Worm (Caenorhabditis elegans) whole organism, L4 larva: ENCODE data around the gene hil-3.

Source experiments
- F37D6.2 ChIP-seq: sonication (generic microtip); optimal IDR thresholded peaks from 2 replicates; lab custom pipeline; 2016; ENCODE audit warnings: mild to moderate bottlenecking, missing genetic modification characterization, missing compliant biosample characterization
- R02D3.7 ChIP-seq: fragments of 150-350 bp; sonication (generic microtip); optimal IDR thresholded peaks from 3 replicates; lab custom pipeline; 2014; ENCODE audit warnings: missing biosample characterization, missing genetic modification characterization
- T26A8.4 ChIP-seq: fragments of 200-800 bp; sonication (Bioruptor generic); IDR thresholded peaks from 2 replicates; pipeline ENCODE4 v1.3.6; 2022; ENCODE audit warnings: missing genetic modification characterization, missing compliant biosample characterization
- Y75B8A.6 ChIP-seq: fragments of 200-800 bp; sonication (Bioruptor generic); IDR thresholded peaks from 2 replicates; pipeline ENCODE4 v1.3.6; 2022; ENCODE audit warnings: missing genetic modification reagents, missing genetic modification characterization, missing compliant biosample characterization
- ZK337.2 ChIP-seq: fragments of 200-800 bp; sonication (Bioruptor generic); IDR thresholded peaks from 2 replicates; pipeline ENCODE4 v1.3.6; 2022; ENCODE audit warnings: missing genetic modification reagents, missing genetic modification characterization, missing compliant biosample characterization
- aha-1 ChIP-seq: fragments of 150-350 bp; peaks from one replicate; lab custom pipeline; 2014; ENCODE audit warnings: missing biosample characterization, missing genetic modification characterization
- aly-2 ChIP-seq: sonication (generic microtip); optimal IDR thresholded peaks from 2 replicates; lab custom pipeline; 2018; ENCODE audit warnings: missing biosample characterization, missing genetic modification characterization
- attf-4 ChIP-seq: sonication (generic microtip); optimal IDR thresholded peaks from 3 replicates; lab custom pipeline; 2017; ENCODE audit warnings: missing biosample characterization, missing genetic modification characterization
- ceh-62 ChIP-seq: sonication (generic microtip); optimal IDR thresholded peaks from 2 replicates; lab custom pipeline; 2017; ENCODE audit warnings: missing biosample characterization, missing genetic modification characterization
- ces-1 ChIP-seq: fragments of 150-350 bp; sonication (generic microtip); optimal IDR thresholded peaks from 4 replicates; lab custom pipeline; 2014; ENCODE audit warnings: missing biosample characterization, missing genetic modification reagents, missing genetic modification characterization
- ctbp-1 ChIP-seq: fragments of 200-800 bp; sonication (Bioruptor generic); IDR thresholded peaks from 2 replicates; pipeline ENCODE4 v1.3.6; 2022; ENCODE audit warnings: missing genetic modification reagents, missing genetic modification characterization, missing compliant biosample characterization
- duxl-1 ChIP-seq: sonication (generic microtip); optimal IDR thresholded peaks from 2 replicates; lab custom pipeline; 2016; ENCODE audit warnings: mild to moderate bottlenecking, missing genetic modification characterization, moderate library complexity, missing compliant biosample characterization; ENCODE audit not compliant: poor library complexity
- egl-27 ChIP-seq: sonication (generic microtip); optimal IDR thresholded peaks from 3 replicates; lab custom pipeline; 2017; ENCODE audit warnings: missing biosample characterization, missing genetic modification reagents, missing genetic modification characterization
- fkh-10 ChIP-seq: fragments of 150-350 bp; optimal IDR thresholded peaks from 2 replicates; lab custom pipeline; 2014; ENCODE audit warnings: missing biosample characterization, missing genetic modification reagents, missing genetic modification characterization
- hif-1 ChIP-seq, 2 experiments: sonication (generic microtip); optimal IDR thresholded peaks; 2 replicates each; lab custom pipeline; 2016 to 2017; ENCODE audit warnings: missing compliant biosample characterization in 2 of 2, missing genetic modification characterization in 2 of 2, missing genetic modification reagents in 2 of 2, missing genotype in 2 of 2, mild to moderate bottlenecking in 1 of 2
- hlh-11 ChIP-seq: fragments of 200-800 bp; sonication (Bioruptor generic); optimal IDR thresholded peaks from 2 replicates; lab custom pipeline; 2018; ENCODE audit warnings: mild to moderate bottlenecking, missing genetic modification characterization, missing compliant biosample characterization
- hlh-30 ChIP-seq: sonication (generic microtip); optimal IDR thresholded peaks from 2 replicates; lab custom pipeline; 2017; ENCODE audit warnings: antibody characterized with exemption, mild to moderate bottlenecking, missing genetic modification characterization, missing compliant biosample characterization; ENCODE audit not compliant: insufficient read depth
- hmg-1.1 ChIP-seq: fragments of 200-800 bp; sonication (Bioruptor generic); IDR thresholded peaks from 2 replicates; pipeline ENCODE4 v1.3.6; 2022; ENCODE audit warnings: missing genetic modification reagents, missing genetic modification characterization, missing compliant biosample characterization
- lin-1 ChIP-seq: fragments of 200-800 bp; sonication (Bioruptor generic); IDR thresholded peaks from 2 replicates; pipeline ENCODE4 v1.3.6; 2022; ENCODE audit warnings: missing genetic modification reagents, missing genetic modification characterization, missing compliant biosample characterization
- lin-38 ChIP-seq: fragments of 200-800 bp; sonication (Bioruptor generic); IDR thresholded peaks from 2 replicates; pipeline ENCODE4 v1.3.6; 2022; ENCODE audit warnings: missing genetic modification reagents, missing genetic modification characterization, missing compliant biosample characterization
- lin-39 ChIP-seq: fragments of 150-350 bp; optimal IDR thresholded peaks from 2 replicates; lab custom pipeline; 2014; ENCODE audit warnings: missing biosample characterization, missing genetic modification reagents, missing genetic modification characterization
- lsy-2 ChIP-seq, 2 experiments: fragments of 150-350 bp in 1 of 2; sonication (generic microtip) in 1 of 2; optimal IDR thresholded peaks; 2 replicates each; lab custom pipeline; 2014 to 2017; ENCODE audit warnings: missing biosample characterization in 2 of 2, missing genetic modification characterization in 2 of 2
- madf-9 ChIP-seq: fragments of 200-800 bp; sonication (Bioruptor generic); conservative IDR thresholded peaks from 2 replicates; pipeline ENCODE4 v1.3.6; 2022; ENCODE audit warnings: missing genetic modification reagents, missing genetic modification characterization, missing compliant biosample characterization
- mdl-1 ChIP-seq, 2 experiments: fragments of 150-350 bp in 1 of 2; sonication (generic microtip) in 1 of 2; optimal IDR thresholded peaks; 2 replicates each; lab custom pipeline; 2014 to 2017; ENCODE audit warnings: missing biosample characterization in 2 of 2, missing genetic modification characterization in 2 of 2
- mep-1 ChIP-seq: fragments of 150-350 bp; sonication (generic microtip); optimal IDR thresholded peaks from 3 replicates; lab custom pipeline; 2014; ENCODE audit warnings: missing biosample characterization, missing genetic modification characterization
- mes-2 ChIP-seq: sonication (generic microtip); optimal IDR thresholded peaks from 2 replicates; lab custom pipeline; 2016; ENCODE audit warnings: missing genotype, mild to moderate bottlenecking, missing genetic modification characterization, missing compliant biosample characterization; ENCODE audit not compliant: poor library complexity, severe bottlenecking
- mxl-2 ChIP-seq: fragments of 200-800 bp; sonication (Bioruptor generic); conservative IDR thresholded peaks from 2 replicates; pipeline ENCODE4 v1.3.6; 2022; ENCODE audit warnings: missing genetic modification reagents, missing genetic modification characterization, missing compliant biosample characterization
- nhr-102 ChIP-seq: sonication (generic microtip); optimal IDR thresholded peaks from 2 replicates; lab custom pipeline; 2016; ENCODE audit warnings: mild to moderate bottlenecking, missing genetic modification characterization, moderate library complexity, missing compliant biosample characterization
- nhr-11 ChIP-seq: fragments of 150-350 bp; optimal IDR thresholded peaks from 2 replicates; lab custom pipeline; 2014; ENCODE audit warnings: missing biosample characterization, missing genetic modification characterization
- nhr-111 ChIP-seq: fragments of 200-800 bp; sonication (Bioruptor generic); optimal IDR thresholded peaks from 2 replicates; lab custom pipeline; 2018; ENCODE audit warnings: mild to moderate bottlenecking, missing genetic modification characterization, missing compliant biosample characterization
- pha-4 ChIP-seq, 2 experiments: fragments of 150-350 bp in 1 of 2; fragments of 200-800 bp in 1 of 2; sonication (Bioruptor generic) in 1 of 2; IDR thresholded peaks in 1 of 2; optimal IDR thresholded peaks in 1 of 2; 2 replicates each; pipeline versions ENCODE4 v1.3.6 to Lab custom; 2014 to 2022; ENCODE audit warnings: missing genetic modification characterization in 2 of 2, missing genetic modification reagents in 2 of 2, missing biosample characterization in 1 of 2, missing compliant biosample characterization in 1 of 2
- rbr-2 ChIP-seq: sonication (generic microtip); optimal IDR thresholded peaks from 2 replicates; lab custom pipeline; 2016; ENCODE audit warnings: missing genotype, missing genetic modification characterization, missing compliant biosample characterization
- snpc-1.2 ChIP-seq: fragments of 200-800 bp; sonication (Bioruptor generic); IDR thresholded peaks from 2 replicates; pipeline ENCODE4 v1.3.6; 2022; ENCODE audit warnings: missing genetic modification reagents, missing genetic modification characterization, missing compliant biosample characterization
- tag-97 ChIP-seq: fragments of 200-800 bp; sonication (Bioruptor generic); IDR thresholded peaks from 2 replicates; pipeline ENCODE4 v1.3.6; 2022; ENCODE audit warnings: missing genetic modification characterization, missing compliant biosample characterization
- unc-62 ChIP-seq, 3 experiments: fragments of 150-350 bp in 1 of 3; sonication (generic microtip); optimal IDR thresholded peaks in 2 of 3; peaks in 1 of 3; 1 replicate in 1 of 3; 2 replicates in 2 of 3; lab custom pipeline; 2014 to 2017; ENCODE audit warnings: missing biosample characterization in 3 of 3, missing genetic modification characterization in 3 of 3, missing genetic modification reagents in 3 of 3, missing genotype in 1 of 3
- zag-1 ChIP-seq: fragments of 150-350 bp; optimal IDR thresholded peaks from 2 replicates; lab custom pipeline; 2014; ENCODE audit warnings: missing biosample characterization, missing genetic modification characterization
- zip-11 ChIP-seq: fragments of 200-800 bp; sonication (Bioruptor generic); IDR thresholded peaks from 2 replicates; pipeline ENCODE4 v1.3.6; 2022; ENCODE audit warnings: missing genetic modification characterization, missing compliant biosample characterization
- zip-2 ChIP-seq: fragments of 150-350 bp; optimal IDR thresholded peaks from 2 replicates; lab custom pipeline; 2014; ENCODE audit warnings: missing biosample characterization, missing genetic modification characterization

The hil-3 gene

DNA sequence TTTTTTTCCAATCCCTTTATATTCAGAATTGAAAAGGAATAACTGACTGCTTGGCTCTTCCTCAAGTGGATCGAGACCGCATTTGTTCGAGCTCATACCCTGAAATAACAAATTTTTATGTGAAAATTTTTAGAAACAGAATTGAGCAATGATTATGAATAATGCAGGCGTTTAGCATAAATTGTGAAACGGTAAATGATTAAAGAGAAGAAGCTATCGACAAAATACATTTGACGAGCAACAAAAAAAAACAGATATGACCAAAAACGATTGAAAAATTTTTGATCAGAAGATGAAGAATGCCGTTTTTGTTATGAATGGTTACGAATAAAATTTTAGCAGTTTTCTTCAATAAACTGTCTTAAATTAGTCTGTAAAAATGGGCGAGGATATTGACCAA lies 44.7 kb downstream of the hil-3 start, which contains the start of gene C17H11.6:
Gene C17H11.6 (minus strand): TSS at position 101 of the 400 bp plus-strand sequence.
- no peak for TF ChIP-seq aly-2
- no peak for TF ChIP-seq mxl-2 (GFP tag; lab: Robert Waterston, UW)
- TF ChIP-seq hlh-30: no peak
- no peak for TF ChIP-seq pha-4 (GFP tag; IDR thresholded peaks at IDR 0.05; lab: Robert Waterston, UW)
- TF ChIP-seq pha-4 (tag; optimal IDR thresholded peaks at IDR 0.05; lab: Kevin White, UChicago): no peak
- no peak for TF ChIP-seq lin-38 (GFP tag; lab: Robert Waterston, UW)
- TF ChIP-seq zip-11 (GFP tag; lab: Robert Waterston, UW): no peak
- no peak for TF ChIP-seq mep-1 (tag; lab: Kevin White, UChicago)
- TF ChIP-seq ZK337.2: no peak
- no peak for TF ChIP-seq nhr-102 (tag; lab: Kevin White, UChicago)
- TF ChIP-seq zag-1: no peak
- TF ChIP-seq hif-1 (tag; optimal IDR thresholded peaks at IDR 0.05; lab: Kevin White, UChicago): no peak
- TF ChIP-seq R02D3.7 (tag; lab: Kevin White, UChicago): no peak
- no peak for TF ChIP-seq duxl-1 (tag; lab: Kevin White, UChicago)
- no peak for TF ChIP-seq zip-2 (tag; lab: Kevin White, UChicago)

DNA sequence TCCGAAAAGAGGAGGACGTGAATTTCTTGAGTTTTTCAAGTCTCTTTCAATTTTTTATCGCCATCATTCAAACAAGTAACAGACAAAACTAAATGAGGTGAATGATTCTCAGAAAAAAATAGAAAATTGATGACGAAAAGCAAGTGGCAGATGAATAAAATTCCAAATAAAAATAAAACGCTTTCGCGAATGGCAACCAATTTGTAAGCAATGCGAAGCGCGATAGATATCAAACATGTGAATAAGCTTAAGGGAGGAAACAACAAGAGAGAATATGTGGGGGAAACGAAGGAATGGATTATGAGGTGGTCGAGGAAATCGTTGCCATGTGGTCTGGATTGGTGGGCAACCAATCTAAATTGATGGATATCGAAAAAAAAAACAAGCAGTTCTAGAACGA lies 45.5 kb downstream of the hil-3 start:
- no peak for TF ChIP-seq tag-97 (GFP tag; lab: Robert Waterston, UW)
- TF ChIP-seq madf-9 (GFP tag; lab: Robert Waterston, UW): no peak
- TF ChIP-seq ceh-62: no peak
- TF ChIP-seq lin-39 (tag; lab: Kevin White, UChicago): no peak
- TF ChIP-seq unc-62 (GFP tag; optimal IDR thresholded peaks at IDR 0.05 in 1 of 2; lab: Kevin White, UChicago): no peak
- no peak for TF ChIP-seq unc-62 (tag; optimal IDR thresholded peaks at IDR 0.05; lab: Kevin White, UChicago)
- no peak for TF ChIP-seq nhr-111 (GFP tag; lab: Kevin White, UChicago)
- no peak for TF ChIP-seq T26A8.4 (GFP tag; lab: Robert Waterston, UW)
- TF ChIP-seq attf-4 (tag; lab: Kevin White, UChicago): no peak
- TF ChIP-seq hmg-1.1 (GFP tag; lab: Robert Waterston, UW): no peak

DNA sequence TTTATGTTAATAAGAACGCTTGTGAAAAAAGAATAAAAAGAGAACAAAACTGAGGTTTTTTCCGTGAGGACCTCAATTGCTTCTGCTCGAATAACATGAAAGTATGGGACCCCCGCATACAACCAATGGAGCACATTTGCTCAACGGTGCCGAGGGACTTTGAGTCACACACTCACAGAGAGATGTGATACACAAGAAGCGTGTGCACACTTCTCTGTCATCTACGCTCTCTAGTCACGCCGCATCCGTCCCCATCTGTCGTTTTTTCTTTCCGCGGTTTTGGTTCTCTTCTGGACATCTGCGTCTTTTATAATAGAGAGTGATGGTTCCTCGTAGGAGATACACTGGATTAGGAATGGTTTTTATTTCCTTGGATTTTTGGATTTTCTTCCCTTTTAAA lies 47.0 kb downstream of the hil-3 start:
- TF ChIP-seq aly-2: no peak
- peak; percentile 12 for TF ChIP-seq aha-1 (tag; lab: Kevin White, UChicago)
- peak in 1 of 2 experiments; percentile 31 for TF ChIP-seq hif-1 (tag; optimal IDR thresholded peaks at IDR 0.05; lab: Kevin White, UChicago)
- TF ChIP-seq mes-2 (tag; lab: Kevin White, UChicago): peak; percentile 1
- TF ChIP-seq F37D6.2 (tag; lab: Kevin White, UChicago): peak; percentile 24
- TF ChIP-seq mep-1 (tag; lab: Kevin White, UChicago): peak; percentile 60
- peak in 1 of 2 experiments; percentile 70 for TF ChIP-seq lsy-2 (tag; optimal IDR thresholded peaks at IDR 0.05; lab: Kevin White, UChicago)
- TF ChIP-seq snpc-1.2 (GFP tag; lab: Robert Waterston, UW): no peak
- peak; percentile 85 for TF ChIP-seq hlh-30
- TF ChIP-seq egl-27 (tag; lab: Kevin White, UChicago): no peak
- peak; percentile 60 for TF ChIP-seq fkh-10
- peak in 1 of 2 experiments; percentile 74 for TF ChIP-seq mdl-1 (tag; optimal IDR thresholded peaks at IDR 0.05; lab: Kevin White, UChicago)
- peak; percentile 55 for TF ChIP-seq rbr-2 (tag; lab: Kevin White, UChicago)
- peak; percentile 68; the same call in 1 of the 2 replicates for TF ChIP-seq ctbp-1 (GFP tag; lab: Robert Waterston, UW)
- TF ChIP-seq hmg-1.1 (GFP tag; lab: Robert Waterston, UW): peak; percentile 74
- no peak for TF ChIP-seq ces-1
- peak; percentile 30 for TF ChIP-seq hlh-11 (tag; lab: Kevin White, UChicago)
- TF ChIP-seq Y75B8A.6 (GFP tag; lab: Robert Waterston, UW): no peak
- no peak for TF ChIP-seq lin-1 (GFP tag; lab: Robert Waterston, UW)
- TF ChIP-seq duxl-1 (tag; lab: Kevin White, UChicago): no peak
- peak; percentile 39 for TF ChIP-seq nhr-11
